Fruit fly (Drosophila melanogaster) whole organism, embryonic: ENCODE results near the gene CG14054.
A peak's percentile ranks its signal among the peaks of the same experiment; 100 is the strongest.

Experiments
- Abd-B ChIP-seq: fragments of 200-800 bp; sonication (Bioruptor generic); optimal IDR thresholded peaks from 2 replicates; lab custom pipeline; 2018; ENCODE audit warnings: missing biosample characterization, mild to moderate bottlenecking, missing genetic modification characterization, moderate library complexity
- Atf3 ChIP-seq: fragments of 200-800 bp; sonication (Bioruptor generic); optimal IDR thresholded peaks from 3 replicates; lab custom pipeline; 2016; ENCODE audit warnings: missing biosample characterization, missing genetic modification characterization
- CG10147 ChIP-seq: fragments of 200-800 bp; sonication (Bioruptor generic); optimal IDR thresholded peaks from 2 replicates; lab custom pipeline; 2019; ENCODE audit warnings: missing biosample characterization, mild to moderate bottlenecking, missing genetic modification characterization, moderate library complexity
- CG10274 ChIP-seq: fragments of 200-800 bp; sonication (Bioruptor generic); optimal IDR thresholded peaks from 3 replicates; lab custom pipeline; 2017; ENCODE audit warnings: missing biosample characterization, mild to moderate bottlenecking, missing genetic modification characterization
- CG11085 ChIP-seq: fragments of 200-800 bp; sonication (Bioruptor generic); IDR thresholded peaks from 2 replicates; pipeline ENCODE4 v1.3.6; 2022; ENCODE audit warnings: missing biosample characterization, missing genetic modification characterization
- CG11093 ChIP-seq: fragments of 200-800 bp; sonication (Bioruptor generic); IDR thresholded peaks from 3 replicates; pipeline ENCODE4 v1.3.6; 2022; ENCODE audit warnings: missing biosample characterization, missing genetic modification characterization
- CG11696 ChIP-seq: fragments of 200-800 bp; sonication (Bioruptor generic); IDR thresholded peaks from 2 replicates; pipeline ENCODE4 v1.3.6; 2022; ENCODE audit warnings: missing biosample characterization, missing genetic modification characterization
- CG11723 ChIP-seq: fragments of 200-800 bp; sonication (Bioruptor generic); optimal IDR thresholded peaks from 2 replicates; lab custom pipeline; 2017; ENCODE audit warnings: missing biosample characterization, mild to moderate bottlenecking, missing genetic modification characterization
- CG1233 ChIP-seq: fragments of 200-800 bp; sonication (Bioruptor generic); optimal IDR thresholded peaks from 4 replicates; lab custom pipeline; 2018; ENCODE audit warnings: missing biosample characterization, mild to moderate bottlenecking, missing genetic modification characterization
- CG16815 ChIP-seq: fragments of 200-800 bp; sonication (Bioruptor generic); optimal IDR thresholded peaks from 3 replicates; lab custom pipeline; 2017; ENCODE audit warnings: missing biosample characterization, mild to moderate bottlenecking, missing genetic modification characterization
- CG18011 ChIP-seq: fragments of 200-800 bp; sonication (Bioruptor generic); optimal IDR thresholded peaks from 2 replicates; lab custom pipeline; 2017; ENCODE audit warnings: missing biosample characterization, missing genetic modification characterization, mild to moderate bottlenecking, moderate library complexity, missing genotype
- CG3281 ChIP-seq: fragments of 200-800 bp; sonication (Bioruptor generic); optimal IDR thresholded peaks from 3 replicates; lab custom pipeline; 2017; ENCODE audit warnings: missing biosample characterization, mild to moderate bottlenecking, missing genetic modification characterization
- CG3407 ChIP-seq: fragments of 200-800 bp; sonication (Bioruptor generic); optimal IDR thresholded peaks from 2 replicates; lab custom pipeline; 2018; ENCODE audit warnings: missing biosample characterization, mild to moderate bottlenecking, missing genetic modification characterization
- CG34376 ChIP-seq: fragments of 200-800 bp; sonication (Bioruptor generic); optimal IDR thresholded peaks from 2 replicates; lab custom pipeline; 2018; ENCODE audit warnings: missing biosample characterization, mild to moderate bottlenecking, missing genetic modification characterization
- CG42726 ChIP-seq: fragments of 200-800 bp; sonication (Bioruptor generic); IDR thresholded peaks from 2 replicates; pipeline ENCODE4 v1.3.6; 2022; ENCODE audit warnings: missing biosample characterization, missing genetic modification characterization; ENCODE audit not compliant: partially characterized antibody
- CG4328 ChIP-seq: fragments of 200-800 bp; sonication (Bioruptor generic); optimal IDR thresholded peaks from 3 replicates; lab custom pipeline; 2017; ENCODE audit warnings: missing biosample characterization, missing genetic modification reagents, missing genetic modification characterization
- CG5245 ChIP-seq: fragments of 200-800 bp; sonication (Bioruptor generic); optimal IDR thresholded peaks from 3 replicates; lab custom pipeline; 2016; ENCODE audit warnings: missing biosample characterization, missing genetic modification characterization
- CG7271 ChIP-seq: fragments of 200-800 bp; sonication (Bioruptor generic); optimal IDR thresholded peaks from 2 replicates; lab custom pipeline; 2018; ENCODE audit warnings: missing biosample characterization, mild to moderate bottlenecking, missing genetic modification characterization, moderate library complexity
- CG7786 ChIP-seq: fragments of 200-800 bp; sonication (Bioruptor generic); optimal IDR thresholded peaks from 2 replicates; lab custom pipeline; 2016; ENCODE audit warnings: missing biosample characterization, missing genetic modification characterization
- CG8924 ChIP-seq: fragments of 200-800 bp; optimal IDR thresholded peaks from 3 replicates; lab custom pipeline; 2019; ENCODE audit warnings: missing biosample characterization, mild to moderate bottlenecking, missing genetic modification characterization, moderate library complexity
- CG9727 ChIP-seq: fragments of 200-800 bp; sonication (Bioruptor generic); optimal IDR thresholded peaks from 3 replicates; lab custom pipeline; 2017; ENCODE audit warnings: missing biosample characterization, mild to moderate bottlenecking, missing genetic modification characterization
- CG9876 ChIP-seq: fragments of 200-800 bp; sonication (Bioruptor generic); optimal IDR thresholded peaks from 2 replicates; lab custom pipeline; 2016; ENCODE audit warnings: missing biosample characterization, missing genetic modification characterization
- D ChIP-seq, 2 experiments: fragments of 200-800 bp in 1 of 2; fragments of >200 bp in 1 of 2; sonication (Bioruptor generic) in 1 of 2; optimal IDR thresholded peaks; 2 replicates in 1 of 2; 3 replicates in 1 of 2; lab custom pipeline; 2017; ENCODE audit warnings: mild to moderate bottlenecking in 1 of 2, missing biosample characterization in 1 of 2, missing genetic modification characterization in 1 of 2, missing genetic modification reagents in 1 of 2
- Dek ChIP-seq: fragments of 200-800 bp; sonication (Bioruptor generic); optimal IDR thresholded peaks from 3 replicates; lab custom pipeline; 2019; ENCODE audit warnings: missing biosample characterization, mild to moderate bottlenecking, missing genetic modification characterization, moderate library complexity
- Dfd ChIP-seq, 2 experiments: fragments of >200 bp; optimal IDR thresholded peaks; 2 replicates each; lab custom pipeline; 2017; ENCODE audit warnings: missing biosample characterization in 2 of 2, missing genetic modification characterization in 2 of 2
- Doc3 ChIP-seq: fragments of 200-800 bp; sonication (Bioruptor generic); IDR thresholded peaks from 3 replicates; pipeline ENCODE4 v1.3.6; 2022; ENCODE audit warnings: missing biosample characterization, missing genetic modification characterization; ENCODE audit not compliant: partially characterized antibody
- Gsc ChIP-seq: fragments of 200-800 bp; sonication (Bioruptor generic); IDR thresholded peaks from 2 replicates; pipeline ENCODE4 v1.3.6; 2022; ENCODE audit warnings: missing biosample characterization, missing genetic modification characterization
- HLH3B ChIP-seq: fragments of 200-800 bp; sonication (Bioruptor generic); IDR thresholded peaks from 2 replicates; pipeline ENCODE4 v1.3.6; 2022; ENCODE audit warnings: missing biosample characterization, missing genetic modification characterization
- NFAT ChIP-seq: fragments of 200-800 bp; sonication (Bioruptor generic); IDR thresholded peaks from 2 replicates; pipeline ENCODE4 v1.3.6; 2022; ENCODE audit warnings: missing biosample characterization, missing genetic modification characterization
- Neu2 ChIP-seq: fragments of 200-800 bp; sonication (Bioruptor generic); optimal IDR thresholded peaks from 3 replicates; lab custom pipeline; 2016; ENCODE audit warnings: missing biosample characterization, missing genetic modification characterization, borderline replicate concordance
- Nf-YB ChIP-seq: fragments of 200-800 bp; sonication (Bioruptor generic); optimal IDR thresholded peaks from 3 replicates; lab custom pipeline; 2019; ENCODE audit warnings: missing biosample characterization, mild to moderate bottlenecking, missing genetic modification characterization, moderate library complexity
- PHDP ChIP-seq: fragments of 200-800 bp; sonication (Bioruptor generic); optimal IDR thresholded peaks from 3 replicates; lab custom pipeline; 2018; ENCODE audit warnings: missing biosample characterization, mild to moderate bottlenecking, missing genetic modification characterization, moderate library complexity
- abd-A ChIP-seq: fragments of 200-800 bp; sonication (Bioruptor generic); optimal IDR thresholded peaks from 3 replicates; lab custom pipeline; 2019; ENCODE audit warnings: missing biosample characterization, mild to moderate bottlenecking, missing genetic modification characterization, moderate library complexity
- bigmax ChIP-seq: fragments of 200-800 bp; sonication (Bioruptor generic); optimal IDR thresholded peaks from 2 replicates; lab custom pipeline; 2018; ENCODE audit warnings: missing biosample characterization, mild to moderate bottlenecking, missing genetic modification characterization
- chn ChIP-seq: fragments of 200-800 bp; sonication (Bioruptor generic); optimal IDR thresholded peaks from 2 replicates; lab custom pipeline; 2016; ENCODE audit warnings: missing biosample characterization, missing genetic modification characterization
- en ChIP-seq: fragments of 200-800 bp; sonication (Bioruptor generic); optimal IDR thresholded peaks from 2 replicates; lab custom pipeline; 2016; ENCODE audit warnings: missing biosample characterization, missing genetic modification characterization
- ewg ChIP-seq: fragments of 200-800 bp; sonication (Bioruptor generic); optimal IDR thresholded peaks from 3 replicates; lab custom pipeline; 2017; ENCODE audit warnings: mild to moderate bottlenecking, missing biosample characterization, missing genetic modification reagents, missing genetic modification characterization
- fd3F ChIP-seq: fragments of 200-800 bp; sonication (Bioruptor generic); optimal IDR thresholded peaks from 2 replicates; lab custom pipeline; 2018; ENCODE audit warnings: missing biosample characterization, mild to moderate bottlenecking, missing genetic modification characterization, moderate library complexity
- grn ChIP-seq: fragments of 200-800 bp; sonication (Bioruptor generic); optimal IDR thresholded peaks from 3 replicates; lab custom pipeline; 2017; ENCODE audit warnings: missing biosample characterization, missing genetic modification characterization
- gro ChIP-seq: fragments of 200-800 bp; sonication (Bioruptor generic); optimal IDR thresholded peaks from 2 replicates; lab custom pipeline; 2016; ENCODE audit warnings: missing biosample characterization, missing genetic modification characterization
- gsb-n ChIP-seq: fragments of 200-800 bp; sonication (Bioruptor generic); optimal IDR thresholded peaks from 3 replicates; lab custom pipeline; 2018; ENCODE audit warnings: missing biosample characterization, mild to moderate bottlenecking, missing genetic modification characterization
- inv ChIP-seq: fragments of 200-800 bp; sonication (Bioruptor generic); IDR thresholded peaks from 2 replicates; pipeline ENCODE4 v1.3.6; 2022; ENCODE audit warnings: missing biosample characterization, missing genetic modification characterization; ENCODE audit not compliant: partially characterized antibody
- lmd ChIP-seq: fragments of 200-800 bp; sonication (Bioruptor generic); IDR thresholded peaks from 2 replicates; pipeline ENCODE4 v1.3.6; 2022; ENCODE audit warnings: missing biosample characterization, missing genetic modification characterization
- nerfin-1 ChIP-seq: fragments of 200-800 bp; sonication (Bioruptor generic); optimal IDR thresholded peaks from 3 replicates; lab custom pipeline; 2019; ENCODE audit warnings: missing biosample characterization, mild to moderate bottlenecking, missing genetic modification characterization, moderate library complexity
- p53 ChIP-seq: fragments of 200-800 bp; sonication (Bioruptor generic); optimal IDR thresholded peaks from 2 replicates; lab custom pipeline; 2016; ENCODE audit warnings: missing biosample characterization, missing genetic modification characterization
- pum ChIP-seq: fragments of 200-800 bp; sonication (Bioruptor generic); optimal IDR thresholded peaks from 2 replicates; lab custom pipeline; 2016; ENCODE audit warnings: missing biosample characterization, missing genetic modification characterization
- pzg ChIP-seq: fragments of 200-800 bp; sonication (Bioruptor generic); optimal IDR thresholded peaks from 3 replicates; lab custom pipeline; 2018; ENCODE audit warnings: missing biosample characterization, mild to moderate bottlenecking, missing genetic modification characterization, moderate library complexity
- seq ChIP-seq: fragments of 200-800 bp; sonication (Bioruptor generic); IDR thresholded peaks from 2 replicates; pipeline ENCODE4 v1.3.6; 2022; ENCODE audit warnings: missing biosample characterization, missing genetic modification characterization
- ssp ChIP-seq: fragments of 200-800 bp; sonication (Bioruptor generic); IDR thresholded peaks from 2 replicates; pipeline ENCODE4 v1.3.6; 2022; ENCODE audit warnings: missing biosample characterization, missing genetic modification characterization
- wek ChIP-seq: fragments of 200-800 bp; sonication (Bioruptor generic); optimal IDR thresholded peaks from 3 replicates; lab custom pipeline; 2018; ENCODE audit warnings: missing biosample characterization, mild to moderate bottlenecking, missing genetic modification characterization, moderate library complexity

Gene CG14054

DNA sequence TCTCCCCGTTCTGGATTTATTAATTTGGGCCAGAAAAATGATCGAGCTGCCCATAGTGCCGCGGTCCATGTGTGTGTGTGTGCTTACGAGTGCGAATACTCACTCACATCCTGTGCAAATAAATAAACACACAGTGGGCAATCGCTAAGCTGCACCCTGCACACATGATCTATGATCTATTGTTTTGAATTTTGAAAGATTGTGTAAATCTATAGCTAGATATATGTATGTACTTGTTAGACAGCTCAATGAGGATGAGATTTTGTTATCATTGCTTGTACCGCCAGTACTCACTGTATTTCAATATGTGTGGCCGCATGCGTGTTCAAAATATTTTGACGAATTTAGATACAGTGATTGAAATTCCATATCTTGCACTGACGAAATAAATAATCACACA lies 16.9 kb upstream of the CG14054 start (continued):
- TF ChIP-seq Abd-B (GFP tag; lab: Kevin White, UChicago) (peak; percentile 7), CG11723 (GFP tag; lab: Kevin White, UChicago) (peak; percentile 4), PHDP (peak; percentile 62), CG16815 (GFP tag; lab: Kevin White, UChicago) (peak; percentile 62), CG5245 (GFP tag; lab: Kevin White, UChicago) (peak; percentile 17), Dek (tag; lab: Kevin White, UChicago) (peak; percentile 52), lmd (GFP tag; lab: Robert Waterston, UW) (peak; percentile 78), seq (GFP tag; lab: Robert Waterston, UW) (0 out of 2 replicates have a peak, but pooled peaks have one; percentile 16), CG8924 (tag; lab: Kevin White, UChicago) (no peak), chn (peak; percentile 39), pzg (GFP tag; lab: Kevin White, UChicago) (no peak), bigmax (GFP tag; lab: Kevin White, UChicago) (no peak), Atf3 (no peak), HLH3B (GFP tag; lab: Robert Waterston, UW) (peak; percentile 29; the same call in 1 of the 2 replicates), CG7786 (GFP tag; lab: Kevin White, UChicago) (peak; percentile 72), nerfin-1 (tag; lab: Kevin White, UChicago) (no peak), fd3F (peak; percentile 55), ewg (no peak), Dfd (GFP tag; optimal IDR thresholded peaks at IDR 0.05; lab: Kevin White, UChicago) (no peak), en (GFP tag; lab: Kevin White, UChicago) (no peak), inv (GFP tag; lab: Robert Waterston, UW) (no peak), wek (GFP tag; lab: Kevin White, UChicago) (no peak), CG3281 (GFP tag; lab: Kevin White, UChicago) (peak; percentile 79), ssp (GFP tag; lab: Robert Waterston, UW) (no peak; the same call in 1 of the 2 replicates), CG1233 (GFP tag; lab: Kevin White, UChicago) (no peak), CG7271 (no peak), abd-A (tag; lab: Kevin White, UChicago) (no peak), p53 (GFP tag; lab: Kevin White, UChicago) (no peak), CG18011 (GFP tag; lab: Kevin White, UChicago) (no peak), CG9727 (GFP tag; lab: Kevin White, UChicago) (peak; percentile 29), CG34376 (GFP tag; lab: Kevin White, UChicago) (no peak), CG4328 (GFP tag; lab: Kevin White, UChicago) (no peak), CG11085 (GFP tag; lab: Robert Waterston, UW) (peak; percentile 79), D (optimal IDR thresholded peaks at IDR 0.05; lab: Kevin White, UChicago) (no peak), D (GFP tag; optimal IDR thresholded peaks at IDR 0.05; lab: Kevin White, UChicago) (no peak), Doc3 (GFP tag; lab: Robert Waterston, UW) (no peak), Gsc (GFP tag; lab: Robert Waterston, UW) (no peak), pum (peak; percentile 16), gro (peak; percentile 64), Nf-YB (no peak), gsb-n (tag; lab: Kevin White, UChicago) (no peak), grn (GFP tag; lab: Kevin White, UChicago) (no peak), CG11696 (peak; percentile 52; the same call in 1 of the 2 replicates), CG3407 (GFP tag; lab: Kevin White, UChicago) (no peak), CG10274 (peak; percentile 27), CG9876 (GFP tag; lab: Kevin White, UChicago) (no peak), CG11093 (GFP tag; lab: Robert Waterston, UW) (no peak), CG42726 (GFP tag; lab: Robert Waterston, UW) (no peak), CG10147 (GFP tag; lab: Kevin White, UChicago) (peak; percentile 13), Neu2 (no peak), NFAT (GFP tag; lab: Robert Waterston, UW) (peak; percentile 72; the same call in 1 of the 2 replicates)
